Fruit fly (Drosophila melanogaster) whole organism, embryonic: Measurements from ENCODE around the gene kz.

ENCODE experiments used
- CG10543 ChIP-seq: fragments of 200-800 bp; sonication (Bioruptor generic); optimal IDR thresholded peaks from 3 replicates; lab custom pipeline; 2017; ENCODE audit warnings: missing biosample characterization, mild to moderate bottlenecking, missing genetic modification characterization, moderate library complexity
- CG12236 ChIP-seq: fragments of 200-800 bp; sonication (Bioruptor generic); optimal IDR thresholded peaks from 2 replicates; lab custom pipeline; 2016; ENCODE audit warnings: missing biosample characterization, missing genetic modification characterization
- CG18476 ChIP-seq: fragments of 200-800 bp; sonication (Bioruptor generic); optimal IDR thresholded peaks from 2 replicates; lab custom pipeline; 2016; ENCODE audit warnings: missing biosample characterization, mild to moderate bottlenecking, missing genetic modification characterization
- CG4328 ChIP-seq: fragments of 200-800 bp; sonication (Bioruptor generic); optimal IDR thresholded peaks from 3 replicates; lab custom pipeline; 2017; ENCODE audit warnings: missing biosample characterization, missing genetic modification reagents, missing genetic modification characterization
- CG4820 ChIP-seq: fragments of 200-800 bp; sonication (Bioruptor generic); optimal IDR thresholded peaks from 3 replicates; lab custom pipeline; 2016; ENCODE audit warnings: missing biosample characterization, missing genetic modification characterization
- CG6654 ChIP-seq: fragments of 200-800 bp; sonication (Bioruptor generic); optimal IDR thresholded peaks from 2 replicates; lab custom pipeline; 2017; ENCODE audit warnings: missing biosample characterization, mild to moderate bottlenecking, missing genetic modification characterization
- CG6813 ChIP-seq: fragments of 200-800 bp; sonication (Bioruptor generic); optimal IDR thresholded peaks from 2 replicates; lab custom pipeline; 2017; ENCODE audit warnings: missing biosample characterization, missing genetic modification characterization, mild to moderate bottlenecking, moderate library complexity, missing genetic modification reagents
- CG7556 ChIP-seq: fragments of 200-800 bp; sonication (Bioruptor generic); optimal IDR thresholded peaks from 2 replicates; lab custom pipeline; 2017; ENCODE audit warnings: missing biosample characterization, mild to moderate bottlenecking, missing genetic modification characterization
- CG8281 ChIP-seq: fragments of 200-800 bp; sonication (Bioruptor generic); optimal IDR thresholded peaks from 2 replicates; lab custom pipeline; 2018; ENCODE audit warnings: missing biosample characterization, mild to moderate bottlenecking, missing genetic modification characterization, moderate library complexity
- CG9797 ChIP-seq: fragments of 200-800 bp; sonication (Bioruptor generic); optimal IDR thresholded peaks from 3 replicates; lab custom pipeline; 2018; ENCODE audit warnings: missing biosample characterization, mild to moderate bottlenecking, missing genetic modification characterization
- CG9932 ChIP-seq: fragments of 200-800 bp; sonication (Bioruptor generic); IDR thresholded peaks from 2 replicates; pipeline ENCODE4 v1.3.6; 2022; ENCODE audit warnings: missing biosample characterization, missing genetic modification characterization
- CTCF ChIP-seq: fragments of 200-800 bp; sonication (Bioruptor generic); optimal IDR thresholded peaks from 2 replicates; lab custom pipeline; 2017; ENCODE audit warnings: missing biosample characterization, mild to moderate bottlenecking, missing genetic modification characterization, moderate library complexity
- Chrac-16 ChIP-seq: fragments of 200-800 bp; sonication (Bioruptor generic); optimal IDR thresholded peaks from 3 replicates; lab custom pipeline; 2016; ENCODE audit warnings: missing biosample characterization, missing genetic modification characterization
- Deaf1 ChIP-seq: fragments of 200-800 bp; optimal IDR thresholded peaks from 3 replicates; lab custom pipeline; 2019; ENCODE audit warnings: missing biosample characterization, mild to moderate bottlenecking, missing genetic modification characterization, moderate library complexity
- Dek ChIP-seq: fragments of 200-800 bp; sonication (Bioruptor generic); optimal IDR thresholded peaks from 3 replicates; lab custom pipeline; 2019; ENCODE audit warnings: missing biosample characterization, mild to moderate bottlenecking, missing genetic modification characterization, moderate library complexity
- Dip3 ChIP-seq: fragments of 200-800 bp; sonication (Bioruptor generic); optimal IDR thresholded peaks from 3 replicates; lab custom pipeline; 2016; ENCODE audit warnings: missing biosample characterization, missing genetic modification characterization
- Dp ChIP-seq: fragments of 200-800 bp; sonication (Bioruptor generic); optimal IDR thresholded peaks from 2 replicates; lab custom pipeline; 2018; ENCODE audit warnings: missing biosample characterization, mild to moderate bottlenecking, missing genetic modification characterization, moderate library complexity
- Dref ChIP-seq: fragments of 200-800 bp; sonication (Bioruptor generic); IDR thresholded peaks from 2 replicates; pipeline ENCODE4 v1.3.6; 2022; ENCODE audit warnings: missing biosample characterization, missing genetic modification characterization
- Drgx ChIP-seq: fragments of 200-800 bp; sonication (Bioruptor generic); IDR thresholded peaks from 2 replicates; pipeline ENCODE4 v1.3.6; 2022; ENCODE audit warnings: missing biosample characterization, missing genetic modification characterization
- Fer3 ChIP-seq: fragments of 200-800 bp; sonication (Bioruptor generic); optimal IDR thresholded peaks from 2 replicates; lab custom pipeline; 2018; ENCODE audit warnings: missing biosample characterization, mild to moderate bottlenecking, missing genetic modification characterization, moderate library complexity
- H15 ChIP-seq: fragments of 200-800 bp; sonication (Bioruptor generic); IDR thresholded peaks from 3 replicates; pipeline ENCODE4 v1.3.6; 2022; ENCODE audit warnings: missing biosample characterization, missing genetic modification characterization
- Mrtf ChIP-seq: fragments of 200-800 bp; sonication (Bioruptor generic); IDR thresholded peaks from 3 replicates; pipeline ENCODE4 v1.3.6; 2022; ENCODE audit warnings: missing biosample characterization, missing genetic modification characterization
- Nf-YB ChIP-seq: fragments of 200-800 bp; sonication (Bioruptor generic); optimal IDR thresholded peaks from 3 replicates; lab custom pipeline; 2019; ENCODE audit warnings: missing biosample characterization, mild to moderate bottlenecking, missing genetic modification characterization, moderate library complexity
- Side ChIP-seq: fragments of 200-800 bp; sonication (Bioruptor generic); optimal IDR thresholded peaks from 2 replicates; lab custom pipeline; 2016; ENCODE audit warnings: missing biosample characterization, missing genetic modification characterization
- Xrp1 ChIP-seq: fragments of 200-800 bp; sonication (Bioruptor generic); IDR thresholded peaks from 2 replicates; pipeline ENCODE4 v1.3.6; 2022; ENCODE audit warnings: missing biosample characterization, missing genetic modification characterization
- abd-A ChIP-seq: fragments of 200-800 bp; sonication (Bioruptor generic); optimal IDR thresholded peaks from 3 replicates; lab custom pipeline; 2019; ENCODE audit warnings: missing biosample characterization, mild to moderate bottlenecking, missing genetic modification characterization, moderate library complexity
- ac ChIP-seq: fragments of 200-800 bp; sonication (Bioruptor generic); optimal IDR thresholded peaks from 3 replicates; lab custom pipeline; 2017; ENCODE audit warnings: missing biosample characterization, mild to moderate bottlenecking, missing genetic modification characterization
- aop ChIP-seq: fragments of 200-800 bp; sonication (Bioruptor generic); IDR thresholded peaks from 2 replicates; pipeline ENCODE4 v1.3.6; 2022; ENCODE audit warnings: missing biosample characterization, missing genetic modification characterization
- bigmax ChIP-seq: fragments of 200-800 bp; sonication (Bioruptor generic); optimal IDR thresholded peaks from 2 replicates; lab custom pipeline; 2018; ENCODE audit warnings: missing biosample characterization, mild to moderate bottlenecking, missing genetic modification characterization
- chinmo ChIP-seq: fragments of 200-800 bp; sonication (Bioruptor generic); IDR thresholded peaks from 4 replicates; pipeline ENCODE4 v1.3.6; 2022; ENCODE audit warnings: missing biosample characterization, missing genetic modification characterization; ENCODE audit not compliant: partially characterized antibody
- disco-r ChIP-seq: fragments of 200-800 bp; sonication (Bioruptor generic); optimal IDR thresholded peaks from 2 replicates; lab custom pipeline; 2016; ENCODE audit warnings: missing biosample characterization, missing genetic modification characterization
- fd96Cb ChIP-seq: fragments of 200-800 bp; sonication (Bioruptor generic); optimal IDR thresholded peaks from 2 replicates; lab custom pipeline; 2018; ENCODE audit warnings: missing biosample characterization, mild to moderate bottlenecking, missing genetic modification characterization, moderate library complexity
- gfzf ChIP-seq: fragments of 200-800 bp; sonication (Bioruptor generic); optimal IDR thresholded peaks from 2 replicates; lab custom pipeline; 2016; ENCODE audit warnings: missing biosample characterization, mild to moderate bottlenecking, missing genetic modification characterization, moderate library complexity
- ham ChIP-seq: fragments of 200-800 bp; sonication (Bioruptor generic); IDR thresholded peaks from 2 replicates; pipeline ENCODE4 v1.3.6; 2022; ENCODE audit warnings: missing biosample characterization, missing genetic modification characterization
- knrl ChIP-seq: fragments of 200-800 bp; sonication (Bioruptor generic); IDR thresholded peaks from 3 replicates; pipeline ENCODE4 v1.3.6; 2022; ENCODE audit warnings: missing biosample characterization, missing genetic modification characterization; ENCODE audit not compliant: partially characterized antibody
- phol ChIP-seq: fragments of 200-800 bp; sonication (Bioruptor generic); optimal IDR thresholded peaks from 3 replicates; lab custom pipeline; 2018; ENCODE audit warnings: missing biosample characterization, mild to moderate bottlenecking, missing genetic modification characterization, moderate library complexity
- sd ChIP-seq: fragments of 200-800 bp; sonication (Bioruptor generic); optimal IDR thresholded peaks from 3 replicates; lab custom pipeline; 2018; ENCODE audit warnings: missing biosample characterization, mild to moderate bottlenecking, missing genetic modification characterization, moderate library complexity
- sens ChIP-seq: fragments of 200-800 bp; sonication (Bioruptor generic); peaks from one replicate; lab custom pipeline; 2016; ENCODE audit warnings: missing biosample characterization, missing genetic modification characterization
- slbo ChIP-seq: fragments of 200-800 bp; sonication (Bioruptor generic); IDR thresholded peaks from 2 replicates; pipeline ENCODE4 v1.3.6; 2022; ENCODE audit warnings: missing biosample characterization, missing genetic modification characterization
- sr ChIP-seq: fragments of 200-800 bp; sonication (Bioruptor generic); IDR thresholded peaks from 3 replicates; pipeline ENCODE4 v1.3.6; 2022; ENCODE audit warnings: missing biosample characterization, missing genetic modification characterization
- ttk ChIP-seq: fragments of 200-800 bp; sonication (Bioruptor generic); IDR thresholded peaks from 2 replicates; pipeline ENCODE4 v2.1.2; 2022; ENCODE audit warnings: missing biosample characterization, missing genetic modification characterization
- usp ChIP-seq: fragments of >200 bp; optimal IDR thresholded peaks from 2 replicates; lab custom pipeline; 2017; ENCODE audit warnings: missing biosample characterization, missing genetic modification characterization
- wor ChIP-seq: fragments of 200-800 bp; sonication (Bioruptor generic); IDR thresholded peaks from 2 replicates; pipeline ENCODE4 v1.3.6; 2022; ENCODE audit warnings: missing biosample characterization, missing genetic modification characterization
- zfh2 ChIP-seq: fragments of 200-800 bp; sonication (Bioruptor generic); optimal IDR thresholded peaks from 2 replicates; lab custom pipeline; 2016; ENCODE audit warnings: missing biosample characterization, missing genetic modification characterization

Gene kz

DNA sequence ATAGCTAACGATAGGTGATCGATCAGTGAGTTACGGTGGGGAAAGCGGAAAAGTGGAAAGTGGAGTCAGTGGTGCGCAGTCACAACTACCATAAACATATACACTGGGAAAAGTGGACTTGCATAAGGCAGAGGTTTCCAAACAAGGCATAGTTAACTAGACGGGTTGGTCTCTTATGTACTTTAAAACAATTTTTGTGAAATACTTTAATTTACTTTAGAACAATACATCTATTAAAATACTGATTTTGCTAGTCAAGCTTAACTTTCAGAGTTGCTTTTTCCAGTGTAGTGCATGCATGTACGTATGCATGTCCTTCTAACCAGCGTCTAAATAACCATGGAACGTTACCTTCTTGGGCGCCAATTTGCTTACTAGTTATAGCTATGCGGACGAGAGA lies 21.9 kb downstream of the kz start (continued):
- TF ChIP-seq CG18476 (no peak), Dref (GFP tag; lab: Robert Waterston, UW) (no peak), Dek (tag; lab: Kevin White, UChicago) (no peak), ttk (0 out of 2 replicates have a peak, but pooled peaks have one; percentile 7), fd96Cb (tag; lab: Kevin White, UChicago) (peak; percentile 12), Nf-YB (GFP tag; lab: Kevin White, UChicago) (no peak), Xrp1 (peak; percentile 35; the same call in 1 of the 2 replicates), CG4820 (GFP tag; lab: Kevin White, UChicago) (no peak), CG6813 (no peak), sens (peak; percentile 79), gfzf (GFP tag; lab: Kevin White, UChicago) (no peak), CTCF (GFP tag; lab: Kevin White, UChicago) (no peak), Chrac-16 (GFP tag; lab: Kevin White, UChicago) (no peak), CG6654 (GFP tag; lab: Kevin White, UChicago) (no peak), CG8281 (no peak), ac (GFP tag; lab: Kevin White, UChicago) (no peak), Side (GFP tag; lab: Kevin White, UChicago) (no peak), usp (GFP tag; lab: Kevin White, UChicago) (no peak), CG12236 (GFP tag; lab: Kevin White, UChicago) (no peak), slbo (GFP tag; lab: Robert Waterston, UW) (no peak), H15 (GFP tag; lab: Robert Waterston, UW) (no peak), phol (peak; percentile 33), Dip3 (no peak), Drgx (GFP tag; lab: Robert Waterston, UW) (peak; percentile 51), Dp (GFP tag; lab: Kevin White, UChicago) (no peak), aop (GFP tag; lab: Robert Waterston, UW) (no peak), CG7556 (GFP tag; lab: Kevin White, UChicago) (no peak), ham (GFP tag; lab: Robert Waterston, UW) (no peak), knrl (GFP tag; lab: Robert Waterston, UW) (no peak)

dm6 chrX:2219246-2219645 lies 22.6 kb downstream of the kz start:
- no peak for TF ChIP-seq Fer3 (tag; lab: Kevin White, UChicago)
- TF ChIP-seq Deaf1 (tag; lab: Kevin White, UChicago) = peak; percentile 18
- TF ChIP-seq sd = peak; percentile 61
- peak; percentile 89 for TF ChIP-seq CG10543 (GFP tag; lab: Kevin White, UChicago)
- TF ChIP-seq CG9932 = no peak
- TF ChIP-seq abd-A (tag; lab: Kevin White, UChicago) = peak; percentile 26
- no peak for TF ChIP-seq wor (GFP tag; lab: Robert Waterston, UW)
- no peak for TF ChIP-seq Mrtf (GFP tag; lab: Robert Waterston, UW)
- peak; percentile 58 for TF ChIP-seq CG4328 (GFP tag; lab: Kevin White, UChicago)
- no peak for TF ChIP-seq disco-r
- TF ChIP-seq CG9797 (GFP tag; lab: Kevin White, UChicago) = no peak
- 0 out of 4 replicates have a peak, but pooled peaks have one; percentile 21 for TF ChIP-seq chinmo (GFP tag; lab: Robert Waterston, UW)
- TF ChIP-seq zfh2 (GFP tag; lab: Kevin White, UChicago) = no peak
- TF ChIP-seq sr (GFP tag; lab: Robert Waterston, UW) = peak; percentile 46; the same call in 1 of the 3 replicates
- no peak for TF ChIP-seq bigmax (GFP tag; lab: Kevin White, UChicago)
